Worm (Caenorhabditis elegans): ENCODE measurements around the gene col-129.

DNA sequence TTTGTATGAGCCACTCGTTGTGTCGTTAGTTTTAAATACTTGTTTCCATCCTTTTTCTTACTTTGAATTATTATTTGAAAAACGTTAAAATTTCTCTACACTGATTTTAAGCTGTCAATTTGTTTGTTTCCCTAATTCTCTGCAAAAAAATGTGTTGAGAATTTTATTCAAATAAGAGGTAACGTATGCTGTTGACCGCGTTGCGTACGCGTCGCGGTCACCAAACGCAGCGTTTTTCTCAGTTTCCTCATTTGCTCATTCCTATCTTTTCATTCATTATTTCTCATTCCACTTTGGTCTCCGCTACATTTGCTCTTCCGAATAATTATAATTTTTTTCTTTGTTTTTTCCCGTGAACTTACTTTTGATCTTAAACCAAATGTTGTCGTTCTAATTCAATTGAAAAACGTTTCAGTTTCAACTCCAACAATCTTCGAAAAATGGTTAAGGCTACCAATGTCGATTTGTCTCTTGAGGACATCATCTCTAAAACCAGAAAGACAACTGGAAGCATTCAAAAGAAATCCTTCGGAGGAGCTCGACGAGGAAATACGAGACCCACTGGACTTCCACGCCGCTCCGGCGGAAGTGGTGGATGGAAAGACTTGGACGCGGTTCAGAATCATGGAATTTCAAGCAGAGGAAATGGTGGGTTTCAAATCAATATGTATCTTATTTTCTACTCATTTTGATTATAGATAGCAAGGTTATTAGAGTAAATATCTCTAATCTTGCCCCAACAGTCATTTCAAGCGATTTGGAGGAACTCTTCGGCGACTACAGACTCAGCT is 12.8 kb upstream of the col-129 start, which contains the start of gene aly-3:
- no peak for TF ChIP-seq sea-1 (GFP tag; conservative IDR thresholded peaks at IDR 0.05)
- TF ChIP-seq ceh-36 (tag; optimal IDR thresholded peaks at IDR 0.05): no peak
- no peak for TF ChIP-seq flt-1 (GFP tag; IDR thresholded peaks at IDR 0.05)
- no peak for TF ChIP-seq ama-1 (optimal IDR thresholded peaks at IDR 0.05)

All from whole organism, early embryonic.